Worm (Caenorhabditis elegans) whole organism, midembryonic: ENCODE data around the gene ccd-5.
A peak's percentile ranks its signal among the peaks of the same experiment; 100 is the strongest.

ENCODE experiments used
- T22C8.4 ChIP-seq: fragments of 200-800 bp; sonication (Bioruptor generic); IDR thresholded peaks from 2 replicates; pipeline ENCODE4 v1.3.6; 2022; ENCODE audit warnings: missing genetic modification characterization, missing compliant biosample characterization
- cog-1 ChIP-seq: sonication (generic microtip); optimal IDR thresholded peaks from 2 replicates; lab custom pipeline; 2016; ENCODE audit warnings: missing genetic modification characterization, missing compliant biosample characterization
- flt-1 ChIP-seq: fragments of 200-800 bp; sonication (Bioruptor generic); IDR thresholded peaks from 2 replicates; pipeline ENCODE4 v1.3.6; 2022; ENCODE audit warnings: missing genetic modification characterization, missing compliant biosample characterization
- klf-2 ChIP-seq: fragments of 200-800 bp; sonication (Bioruptor generic); conservative IDR thresholded peaks from 2 replicates; pipeline ENCODE4 v1.3.6; 2022; ENCODE audit warnings: missing genetic modification reagents, missing genetic modification characterization, missing compliant biosample characterization
- med-1 ChIP-seq: sonication (generic microtip); optimal IDR thresholded peaks from 2 replicates; lab custom pipeline; 2017; ENCODE audit warnings: missing genetic modification characterization, mild to moderate bottlenecking, missing compliant biosample characterization, antibody characterized with exemption, missing genetic modification reagents; ENCODE audit not compliant: insufficient read depth
- ref-1 ChIP-seq: fragments of 200-800 bp; sonication (Bioruptor generic); conservative IDR thresholded peaks from 2 replicates; pipeline ENCODE4 v1.3.6; 2022; ENCODE audit warnings: missing genetic modification reagents, missing genetic modification characterization, missing compliant biosample characterization
- tab-1 ChIP-seq: fragments of 200-800 bp; sonication (Bioruptor generic); IDR thresholded peaks from 2 replicates; pipeline ENCODE4 v1.3.6; 2022; ENCODE audit warnings: missing genetic modification characterization, missing compliant biosample characterization
- ztf-23 ChIP-seq: fragments of 200-800 bp; sonication (Bioruptor generic); IDR thresholded peaks from 2 replicates; pipeline ENCODE4 v1.3.6; 2022; ENCODE audit warnings: missing genetic modification reagents, missing genetic modification characterization, missing compliant biosample characterization
- ztf-29 ChIP-seq: fragments of 200-800 bp; sonication (Bioruptor generic); IDR thresholded peaks from 2 replicates; pipeline ENCODE4 v1.3.6; 2022; ENCODE audit warnings: missing genetic modification reagents, missing genetic modification characterization, missing compliant biosample characterization

ccd-5 gene

DNA sequence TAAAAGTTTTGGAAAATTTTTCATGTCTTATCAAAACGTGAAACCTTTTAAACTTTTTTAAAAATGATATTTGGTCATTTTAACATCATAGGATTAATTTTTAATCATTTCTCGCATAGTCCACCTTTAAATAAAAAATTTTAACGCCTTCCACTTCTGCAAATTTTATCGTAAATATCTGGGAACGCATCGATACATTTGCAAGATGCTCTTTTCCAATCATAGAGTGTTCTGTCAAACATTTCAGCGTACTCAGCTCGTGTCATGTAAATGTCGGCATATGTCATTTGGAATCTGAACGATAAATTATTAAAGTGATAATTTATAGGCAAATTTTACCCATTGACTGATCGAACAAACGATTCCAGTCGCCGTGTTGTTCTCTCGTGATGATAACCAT, 12.5 kb downstream of the ccd-5 start, which contains the start of gene F52H2.5:
Gene F52H2.5, minus strand, starts transcription at position 101 of the 400 bp plus-strand sequence.
- TF ChIP-seq T22C8.4 (GFP tag; lab: Robert Waterston, UW) (no peak), ztf-29 (GFP tag; lab: Robert Waterston, UW) (no peak)

DNA sequence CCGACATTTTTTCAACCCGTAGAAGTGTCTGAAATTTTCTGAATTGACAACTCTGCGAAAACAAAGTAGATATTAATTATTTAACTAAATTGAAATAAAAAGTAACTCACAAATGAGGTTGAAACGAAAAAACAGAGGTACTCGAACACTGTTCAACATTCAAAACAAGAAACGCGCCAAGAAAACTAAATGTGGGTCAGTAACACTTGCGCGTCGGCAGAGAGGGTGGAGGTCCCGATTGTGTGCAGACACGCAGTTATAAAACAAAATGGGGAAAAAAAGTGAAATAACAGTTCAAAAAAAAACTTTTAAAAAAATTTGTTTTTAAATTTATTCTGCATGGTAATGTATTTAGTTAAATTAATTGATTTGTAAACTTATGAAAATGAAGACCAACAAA, 13.1 kb downstream of the ccd-5 start:
- TF ChIP-seq T22C8.4 (GFP tag; lab: Robert Waterston, UW) (no peak), klf-2 (GFP tag; lab: Robert Waterston, UW) (0 out of 2 replicates have a peak, but pooled peaks have one; percentile 32), flt-1 (0 out of 2 replicates have a peak, but pooled peaks have one; percentile 30), ref-1 (GFP tag; lab: Robert Waterston, UW) (no peak)

ce11 chrX:2553433-2553860, 19.0 kb downstream of the ccd-5 start:
- TF ChIP-seq tab-1 (0 out of 2 replicates have a peak, but pooled peaks have one; percentile 38), ztf-23 (GFP tag; lab: Robert Waterston, UW) (peak; percentile 81), T22C8.4 (GFP tag; lab: Robert Waterston, UW) (0 out of 2 replicates have a peak, but pooled peaks have one; percentile 22), klf-2 (GFP tag; lab: Robert Waterston, UW) (peak; percentile 79), ref-1 (GFP tag; lab: Robert Waterston, UW) (peak; percentile 65), cog-1 (tag; lab: Kevin White, UChicago) (peak; percentile 43), med-1 (GFP tag; lab: Kevin White, UChicago) (no peak), ztf-29 (GFP tag; lab: Robert Waterston, UW) (peak; percentile 44; the same call in 1 of the 2 replicates), flt-1 (peak; percentile 53; the same call in 1 of the 2 replicates)

ce11 chrX:2552210-2552674, 20.2 kb downstream of the ccd-5 start, which contains the start of gene aat-3:
Gene aat-3 (plus strand): TSS chrX:2552260.
- TF ChIP-seq klf-2 (GFP tag; lab: Robert Waterston, UW) (0 out of 2 replicates have a peak, but pooled peaks have one; percentile 8), ztf-23 (GFP tag; lab: Robert Waterston, UW) (no peak), med-1 (GFP tag; lab: Kevin White, UChicago) (no peak), ztf-29 (GFP tag; lab: Robert Waterston, UW) (peak; percentile 39; the same call in 1 of the 2 replicates), flt-1 (no peak), ref-1 (GFP tag; lab: Robert Waterston, UW) (0 out of 2 replicates have a peak, but pooled peaks have one; percentile 11), tab-1 (no peak), cog-1 (tag; lab: Kevin White, UChicago) (no peak), T22C8.4 (GFP tag; lab: Robert Waterston, UW) (no peak)

DNA sequence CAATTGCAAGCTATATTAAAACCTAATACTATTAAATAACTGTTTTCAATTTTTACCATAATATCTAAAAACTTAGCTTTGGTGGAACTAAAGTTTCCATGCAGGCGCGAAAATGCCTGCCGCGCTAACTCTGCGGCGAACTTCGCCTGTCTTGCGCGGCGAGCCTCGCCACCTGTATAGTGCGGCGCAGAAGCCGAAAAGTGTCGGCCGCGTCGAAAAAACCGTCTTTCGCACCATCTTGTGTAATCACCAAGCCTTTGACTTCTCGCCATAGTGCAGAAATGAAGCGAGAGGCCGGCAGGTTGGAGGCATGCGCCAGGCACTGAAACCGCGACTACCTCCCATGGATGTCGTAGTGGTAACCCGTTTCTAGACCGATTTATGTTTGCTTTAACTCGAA, 21.0 kb downstream of the ccd-5 start:
- TF ChIP-seq ztf-23 (GFP tag; lab: Robert Waterston, UW) (no peak), flt-1 (no peak)

DNA sequence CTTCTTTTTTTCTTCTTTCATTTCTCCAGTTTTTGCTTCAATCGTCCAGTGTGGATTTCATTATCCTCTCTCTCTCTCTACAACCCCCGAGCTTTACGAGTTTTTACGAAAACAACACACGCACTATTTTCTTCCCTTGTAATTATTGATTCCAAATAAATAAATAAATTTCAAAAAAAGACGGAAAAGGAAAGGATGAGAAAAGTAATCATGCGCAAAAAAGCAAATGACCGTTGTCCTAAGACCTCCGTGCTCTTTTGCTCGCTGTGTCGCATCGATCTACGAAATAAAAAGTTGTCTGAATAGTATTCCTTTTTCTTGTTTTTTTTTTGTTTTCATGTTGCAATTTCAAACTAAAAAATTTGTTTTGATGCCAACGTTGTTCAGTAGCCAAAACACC, 21.8 kb downstream of the ccd-5 start:
- no peak for TF ChIP-seq T22C8.4 (GFP tag; lab: Robert Waterston, UW)
- no peak for TF ChIP-seq ztf-29 (GFP tag; lab: Robert Waterston, UW)
- TF ChIP-seq med-1 (GFP tag; lab: Kevin White, UChicago) = no peak
- no peak for TF ChIP-seq cog-1 (tag; lab: Kevin White, UChicago)
- TF ChIP-seq tab-1 = no peak
- TF ChIP-seq flt-1 = no peak
- TF ChIP-seq klf-2 (GFP tag; lab: Robert Waterston, UW) = no peak
- no peak for TF ChIP-seq ref-1 (GFP tag; lab: Robert Waterston, UW)
- no peak for TF ChIP-seq ztf-23 (GFP tag; lab: Robert Waterston, UW)

DNA sequence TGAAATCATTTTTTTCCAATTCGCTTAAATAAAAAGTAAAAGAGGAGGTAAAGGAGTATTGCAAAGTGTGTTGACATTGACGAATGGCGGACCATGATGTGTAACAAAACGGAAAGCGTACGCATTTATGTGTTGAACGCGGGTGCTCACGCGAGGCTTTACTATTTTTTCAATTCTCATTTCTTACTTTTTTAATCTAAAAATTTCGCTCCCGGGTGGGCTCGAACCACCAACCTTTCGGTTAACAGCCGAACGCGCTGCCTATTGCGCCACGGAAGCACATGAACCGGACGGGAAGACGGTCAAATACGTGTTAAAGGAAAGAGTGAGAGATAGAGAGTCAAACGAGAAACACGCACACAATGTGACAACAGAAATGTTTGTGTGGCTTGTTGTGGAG, 23.1 kb downstream of the ccd-5 start:
- peak; percentile 91 for TF ChIP-seq cog-1 (tag; lab: Kevin White, UChicago)
- peak; percentile 95 for TF ChIP-seq flt-1
- TF ChIP-seq klf-2 (GFP tag; lab: Robert Waterston, UW) = peak; percentile 77
- TF ChIP-seq ref-1 (GFP tag; lab: Robert Waterston, UW) = peak; percentile 84
- peak; percentile 72 for TF ChIP-seq med-1 (GFP tag; lab: Kevin White, UChicago)
- TF ChIP-seq ztf-29 (GFP tag; lab: Robert Waterston, UW) = peak; percentile 90
- peak; percentile 87 for TF ChIP-seq T22C8.4 (GFP tag; lab: Robert Waterston, UW)
- TF ChIP-seq ztf-23 (GFP tag; lab: Robert Waterston, UW) = peak; percentile 91
- TF ChIP-seq tab-1 = peak; percentile 91

- TF ChIP-seq tab-1 = no peak
- TF ChIP-seq ztf-29 (GFP tag; lab: Robert Waterston, UW) = no peak
- TF ChIP-seq med-1 (GFP tag; lab: Kevin White, UChicago) = no peak
- no peak for TF ChIP-seq flt-1
- no peak for TF ChIP-seq ref-1 (GFP tag; lab: Robert Waterston, UW)
- no peak for TF ChIP-seq klf-2 (GFP tag; lab: Robert Waterston, UW)
- TF ChIP-seq cog-1 (tag; lab: Kevin White, UChicago) = no peak
- TF ChIP-seq ztf-23 (GFP tag; lab: Robert Waterston, UW) = no peak
- TF ChIP-seq T22C8.4 (GFP tag; lab: Robert Waterston, UW) = no peak
Measured at ce11 chrX:2548884-2549283, 23.6 kb downstream of the ccd-5 start, which contains the start of gene smvt-1. Gene smvt-1 (minus strand): TSS chrX:2548984.

- TF ChIP-seq med-1 (GFP tag; lab: Kevin White, UChicago) = no peak
- no peak for TF ChIP-seq cog-1 (tag; lab: Kevin White, UChicago)
- TF ChIP-seq T22C8.4 (GFP tag; lab: Robert Waterston, UW) = no peak
- no peak for TF ChIP-seq ztf-29 (GFP tag; lab: Robert Waterston, UW)
- TF ChIP-seq klf-2 (GFP tag; lab: Robert Waterston, UW) = no peak
- TF ChIP-seq flt-1 = no peak
- no peak for TF ChIP-seq ztf-23 (GFP tag; lab: Robert Waterston, UW)
- no peak for TF ChIP-seq tab-1
- no peak for TF ChIP-seq ref-1 (GFP tag; lab: Robert Waterston, UW)
Measured at ce11 chrX:2544645-2545044, 27.8 kb downstream of the ccd-5 start.
